Fruit fly (Drosophila melanogaster) whole organism, prepupa: ENCODE results near the gene MME1.

Source experiments
- CG10669 ChIP-seq: fragments of 200-800 bp; sonication (Bioruptor generic); optimal IDR thresholded peaks from 3 replicates; lab custom pipeline; 2018; ENCODE audit warnings: missing biosample characterization, mild to moderate bottlenecking, missing genetic modification characterization, moderate library complexity
- CG11762 ChIP-seq: fragments of 200-800 bp; sonication (Bioruptor generic); optimal IDR thresholded peaks from 3 replicates; lab custom pipeline; 2016; ENCODE audit warnings: missing biosample characterization, missing genetic modification characterization; ENCODE audit not compliant: insufficient read depth
- CG15336 ChIP-seq: fragments of 200-800 bp; sonication (Bioruptor generic); IDR thresholded peaks from 2 replicates; pipeline ENCODE4 v1.3.6; 2022; ENCODE audit warnings: missing biosample characterization, missing genetic modification characterization
- CG1621 ChIP-seq: fragments of 200-800 bp; sonication (Bioruptor generic); optimal IDR thresholded peaks from 3 replicates; lab custom pipeline; 2018; ENCODE audit warnings: missing biosample characterization, mild to moderate bottlenecking, missing genetic modification characterization
- CG16779 ChIP-seq: fragments of 200-800 bp; sonication (Bioruptor generic); optimal IDR thresholded peaks from 3 replicates; lab custom pipeline; 2017; ENCODE audit warnings: missing biosample characterization, mild to moderate bottlenecking, missing genetic modification characterization
- CG3032 ChIP-seq: fragments of 200-800 bp; optimal IDR thresholded peaks from 2 replicates; lab custom pipeline; 2019; ENCODE audit warnings: missing biosample characterization, mild to moderate bottlenecking, missing genetic modification characterization, moderate library complexity
- CG32006 ChIP-seq: fragments of 200-800 bp; sonication (Bioruptor generic); optimal IDR thresholded peaks from 3 replicates; lab custom pipeline; 2017; ENCODE audit warnings: missing biosample characterization, mild to moderate bottlenecking, missing genetic modification characterization
- CG6792 ChIP-seq: fragments of 200-800 bp; sonication (Bioruptor generic); optimal IDR thresholded peaks from 3 replicates; lab custom pipeline; 2016; ENCODE audit warnings: missing biosample characterization, missing genetic modification characterization
- CG6808 ChIP-seq: fragments of 200-800 bp; sonication (Bioruptor generic); optimal IDR thresholded peaks from 3 replicates; lab custom pipeline; 2017; ENCODE audit warnings: missing biosample characterization, missing genetic modification characterization, mild to moderate bottlenecking, moderate library complexity, missing genetic modification reagents
- CG6854 ChIP-seq: fragments of 200-800 bp; sonication (Bioruptor generic); optimal IDR thresholded peaks from 2 replicates; lab custom pipeline; 2017; ENCODE audit warnings: missing biosample characterization, mild to moderate bottlenecking, missing genetic modification characterization
- CG7368 ChIP-seq: fragments of 200-800 bp; sonication (Bioruptor generic); optimal IDR thresholded peaks from 3 replicates; lab custom pipeline; 2016; ENCODE audit warnings: missing biosample characterization, missing genetic modification characterization
- Eip78C ChIP-seq: fragments of 200-800 bp; sonication (Bioruptor generic); peaks from one replicate; lab custom pipeline; 2016; ENCODE audit warnings: missing biosample characterization, missing genetic modification characterization
- Eip93F ChIP-seq: fragments of 200-800 bp; sonication (Bioruptor generic); optimal IDR thresholded peaks from 2 replicates; lab custom pipeline; 2016; ENCODE audit warnings: missing biosample characterization, mild to moderate bottlenecking, missing genetic modification characterization
- Ets96B ChIP-seq: fragments of 200-800 bp; optimal IDR thresholded peaks from 2 replicates; lab custom pipeline; 2019; ENCODE audit warnings: missing biosample characterization, mild to moderate bottlenecking, missing genetic modification characterization, moderate library complexity
- Gug ChIP-seq: fragments of 200-800 bp; sonication (Bioruptor generic); IDR thresholded peaks from 2 replicates; pipeline ENCODE4 v1.3.6; 2022; ENCODE audit warnings: missing biosample characterization, missing genetic modification characterization
- Hr39 ChIP-seq: fragments of 200-800 bp; sonication (Bioruptor generic); optimal IDR thresholded peaks from 2 replicates; lab custom pipeline; 2016; ENCODE audit warnings: missing biosample characterization, missing genetic modification characterization
- OdsH ChIP-seq: fragments of 200-800 bp; sonication (Bioruptor generic); optimal IDR thresholded peaks from 3 replicates; lab custom pipeline; 2016; ENCODE audit warnings: missing biosample characterization, missing genetic modification characterization
- Smox ChIP-seq: fragments of 200-800 bp; sonication (Bioruptor generic); optimal IDR thresholded peaks from 3 replicates; lab custom pipeline; 2016; ENCODE audit warnings: missing biosample characterization, missing genetic modification characterization
- Sox14 ChIP-seq: fragments of 200-800 bp; sonication (Bioruptor generic); optimal IDR thresholded peaks from 3 replicates; lab custom pipeline; 2016; ENCODE audit warnings: missing biosample characterization, missing genetic modification characterization
- achi ChIP-seq: fragments of 200-800 bp; sonication (Bioruptor generic); optimal IDR thresholded peaks from 3 replicates; lab custom pipeline; 2016; ENCODE audit warnings: missing biosample characterization, missing genetic modification characterization
- dsx ChIP-seq: fragments of 200-800 bp; optimal IDR thresholded peaks from 3 replicates; lab custom pipeline; 2019; ENCODE audit warnings: missing biosample characterization, mild to moderate bottlenecking, missing genetic modification characterization, moderate library complexity; ENCODE audit not compliant: poor library complexity, severe bottlenecking
- eg ChIP-seq: fragments of 200-800 bp; sonication (Bioruptor generic); IDR thresholded peaks from 3 replicates; pipeline ENCODE4 v1.3.6; 2022; ENCODE audit warnings: missing biosample characterization, missing genetic modification characterization
- esn ChIP-seq: fragments of 200-800 bp; sonication (Bioruptor generic); optimal IDR thresholded peaks from 2 replicates; lab custom pipeline; 2016; ENCODE audit warnings: missing biosample characterization, mild to moderate bottlenecking, missing genetic modification characterization, moderate library complexity
- fd59A ChIP-seq: fragments of 200-800 bp; sonication (Bioruptor generic); optimal IDR thresholded peaks from 2 replicates; lab custom pipeline; 2017; ENCODE audit warnings: missing biosample characterization, mild to moderate bottlenecking, missing genetic modification characterization, missing genetic modification reagents
- fd85E ChIP-seq: fragments of 200-800 bp; sonication (Bioruptor generic); optimal IDR thresholded peaks from 3 replicates; lab custom pipeline; 2016; ENCODE audit warnings: missing biosample characterization, missing genetic modification characterization
- fkh ChIP-seq: fragments of 200-800 bp; sonication (Bioruptor generic); optimal IDR thresholded peaks from 3 replicates; lab custom pipeline; 2017; ENCODE audit warnings: missing biosample characterization, mild to moderate bottlenecking, missing genetic modification characterization, moderate library complexity
- lz ChIP-seq: fragments of 200-800 bp; sonication (Bioruptor generic); optimal IDR thresholded peaks from 3 replicates; lab custom pipeline; 2016; ENCODE audit warnings: missing biosample characterization, missing genetic modification characterization
- pdm3 ChIP-seq: fragments of 200-800 bp; sonication (Bioruptor generic); optimal IDR thresholded peaks from 3 replicates; lab custom pipeline; 2016; ENCODE audit warnings: missing biosample characterization, missing genetic modification characterization
- spab ChIP-seq: fragments of 200-800 bp; sonication (Bioruptor generic); optimal IDR thresholded peaks from 2 replicates; lab custom pipeline; 2017; ENCODE audit warnings: missing biosample characterization, mild to moderate bottlenecking, missing genetic modification characterization, missing genetic modification reagents
- ss ChIP-seq, 2 experiments: fragments of 200-800 bp; sonication (Bioruptor generic); optimal IDR thresholded peaks; 2 replicates in 1 of 2; 3 replicates in 1 of 2; lab custom pipeline; 2017 to 2018; ENCODE audit warnings: mild to moderate bottlenecking in 2 of 2, missing biosample characterization in 2 of 2, missing genetic modification characterization in 2 of 2, moderate library complexity in 1 of 2
- topi ChIP-seq: fragments of 200-800 bp; sonication (Bioruptor generic); optimal IDR thresholded peaks from 3 replicates; lab custom pipeline; 2016; ENCODE audit warnings: missing biosample characterization, missing genetic modification characterization
- vri ChIP-seq: fragments of 200-800 bp; sonication (Bioruptor generic); optimal IDR thresholded peaks from 3 replicates; lab custom pipeline; 2016; ENCODE audit warnings: missing biosample characterization, mild to moderate bottlenecking, missing genetic modification characterization

MME1 gene

DNA sequence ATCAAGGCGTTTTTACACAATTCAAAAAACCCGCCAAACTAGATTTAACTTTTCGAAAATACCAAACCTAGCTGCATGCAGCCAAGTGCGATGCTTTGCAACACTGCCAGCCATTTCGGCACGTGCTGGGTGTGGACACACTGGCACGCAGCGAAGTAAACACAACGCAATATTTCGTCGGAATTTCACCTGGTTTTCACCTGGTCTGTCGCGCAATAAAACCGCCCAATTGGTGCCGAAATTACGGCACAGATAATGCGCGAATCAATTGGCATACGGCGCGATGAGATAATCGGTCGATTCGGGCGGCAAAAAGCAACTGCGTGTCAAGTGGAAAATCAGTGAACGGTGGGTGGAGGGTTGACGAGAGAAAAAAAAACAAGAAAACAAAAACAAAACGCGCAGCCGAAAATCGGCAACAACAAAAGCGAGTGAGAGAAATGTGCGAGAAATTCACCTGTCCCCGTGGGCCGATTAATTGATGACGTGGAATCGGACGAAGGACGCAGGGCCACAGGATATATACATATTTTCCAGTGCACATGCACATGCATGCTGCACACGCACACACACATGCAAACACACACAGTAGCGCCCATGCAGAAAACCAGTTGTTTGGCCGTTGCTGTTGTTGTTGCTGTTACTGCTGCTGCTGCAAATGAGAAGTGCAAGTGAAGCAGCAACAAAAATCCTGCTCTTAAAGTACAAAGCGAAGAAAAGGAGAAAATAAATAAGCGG lies 29.0 kb downstream of the MME1 start, which contains the start of gene Mnn1 (continued):
- TF ChIP-seq fd85E (GFP tag; lab: Kevin White, UChicago) (no peak), CG10669 (GFP tag; lab: Kevin White, UChicago) (no peak), eg (no peak), dsx (GFP tag; lab: Kevin White, UChicago) (no peak), ss (GFP tag; optimal IDR thresholded peaks at IDR 0.05; lab: Kevin White, UChicago) (no peak), lz (peak; percentile 28), CG6854 (GFP tag; lab: Kevin White, UChicago) (no peak), Smox (GFP tag; lab: Kevin White, UChicago) (no peak), CG15336 (GFP tag; lab: Robert Waterston, UW) (0 out of 2 replicates have a peak, but pooled peaks have one; percentile 10), Gug (GFP tag; lab: Robert Waterston, UW) (no peak), fkh (GFP tag; lab: Kevin White, UChicago) (no peak), Hr39 (GFP tag; lab: Kevin White, UChicago) (no peak)

DNA sequence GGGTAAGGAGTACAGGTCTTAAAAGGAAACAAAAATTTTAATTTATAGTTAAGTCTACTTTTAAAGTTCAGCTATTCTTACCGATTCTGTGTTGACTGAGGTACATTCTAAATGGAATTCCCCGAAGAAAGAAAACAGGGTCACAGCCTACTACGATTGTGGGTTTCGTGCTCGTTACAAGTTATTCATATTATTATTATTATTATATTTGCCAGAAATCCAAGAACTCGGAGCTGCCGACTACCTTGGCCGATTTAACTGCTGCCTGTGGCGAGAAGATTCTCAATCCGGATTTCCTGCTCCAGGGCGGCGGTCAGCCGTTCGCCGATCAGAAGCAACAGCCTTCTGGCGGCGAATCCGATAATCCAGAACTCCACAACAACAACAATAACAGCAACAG lies 33.4 kb downstream of the MME1 start, which contains the start of gene Mst27D:
Gene Mst27D (minus strand): TSS at position 101 of the 400 bp plus-strand sequence.
- TF ChIP-seq Eip78C (GFP tag; lab: Kevin White, UChicago) (no peak), achi (GFP tag; lab: Kevin White, UChicago) (no peak), topi (no peak), CG7368 (GFP tag; lab: Kevin White, UChicago) (no peak), Eip93F (GFP tag; lab: Kevin White, UChicago) (no peak), Sox14 (GFP tag; lab: Kevin White, UChicago) (no peak), pdm3 (GFP tag; lab: Kevin White, UChicago) (no peak), CG6792 (no peak)

DNA sequence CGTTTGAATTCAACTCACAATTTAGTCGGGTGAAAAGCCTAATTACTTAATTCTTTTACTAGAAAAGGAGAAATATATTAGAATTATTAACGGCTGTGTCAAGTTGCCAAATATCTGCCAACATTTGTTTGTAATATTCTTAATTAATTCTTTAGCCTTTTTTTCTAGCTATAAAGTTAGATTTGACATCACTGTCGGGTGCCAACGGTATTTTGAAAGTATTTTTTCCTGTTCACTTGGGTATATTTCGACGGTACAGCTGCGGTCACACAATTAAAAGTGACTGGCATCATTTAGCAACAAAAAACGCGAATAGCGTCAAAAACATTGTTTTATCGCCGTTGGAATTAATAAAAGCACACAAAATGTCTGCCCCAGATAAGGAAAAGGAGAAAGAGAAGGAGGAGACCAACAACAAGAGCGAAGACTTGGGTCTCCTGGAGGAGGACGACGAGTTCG lies 36.4 kb downstream of the MME1 start, which contains the start of gene Sem1:
Gene Sem1 (plus strand): TSS at position 266 of the 459 bp plus-strand sequence.
- no peak for TF ChIP-seq CG11762 (GFP tag; lab: Kevin White, UChicago)
- TF ChIP-seq OdsH (GFP tag; lab: Kevin White, UChicago) = no peak
- no peak for TF ChIP-seq CG32006 (GFP tag; lab: Kevin White, UChicago)
- TF ChIP-seq topi = peak; percentile 24
- TF ChIP-seq CG6808 = peak; percentile 85
- TF ChIP-seq esn (GFP tag; lab: Kevin White, UChicago) = peak; percentile 12
- no peak for TF ChIP-seq lz

DNA sequence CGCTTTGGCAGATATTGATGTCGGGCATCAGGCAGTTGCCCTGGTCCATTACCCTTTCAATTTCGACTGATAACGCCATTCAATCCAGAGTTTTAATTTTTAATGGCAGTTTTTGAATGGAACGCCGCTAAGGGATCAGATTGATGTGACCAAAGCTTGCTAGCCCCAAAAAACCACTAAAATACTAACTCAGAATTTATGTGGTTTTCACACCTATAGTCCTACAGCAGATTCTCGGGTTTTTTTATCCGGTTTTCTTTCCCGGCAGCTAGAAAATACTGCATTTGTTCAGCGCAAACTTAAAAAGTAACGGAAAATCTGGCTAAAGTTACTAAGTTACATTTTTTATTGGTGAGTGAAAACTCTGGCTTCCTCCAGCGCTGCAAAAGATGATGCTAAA lies 38.4 kb downstream of the MME1 start, which contains the start of gene Nuf2:
Gene Nuf2 (minus strand): TSS at position 151 of the 400 bp plus-strand sequence.
- TF ChIP-seq vri (GFP tag; lab: Kevin White, UChicago) = no peak
- TF ChIP-seq CG16779 (tag; lab: Kevin White, UChicago) = no peak
- peak; percentile 12 for TF ChIP-seq dsx (GFP tag; lab: Kevin White, UChicago)
- TF ChIP-seq fkh (GFP tag; lab: Kevin White, UChicago) = no peak
- peak; percentile 98 for TF ChIP-seq CG1621
- TF ChIP-seq CG32006 (GFP tag; lab: Kevin White, UChicago) = no peak
- no peak for TF ChIP-seq spab (GFP tag; lab: Kevin White, UChicago)
- no peak for TF ChIP-seq Sox14 (GFP tag; lab: Kevin White, UChicago)
- TF ChIP-seq fd59A (GFP tag; lab: Kevin White, UChicago) = no peak

DNA sequence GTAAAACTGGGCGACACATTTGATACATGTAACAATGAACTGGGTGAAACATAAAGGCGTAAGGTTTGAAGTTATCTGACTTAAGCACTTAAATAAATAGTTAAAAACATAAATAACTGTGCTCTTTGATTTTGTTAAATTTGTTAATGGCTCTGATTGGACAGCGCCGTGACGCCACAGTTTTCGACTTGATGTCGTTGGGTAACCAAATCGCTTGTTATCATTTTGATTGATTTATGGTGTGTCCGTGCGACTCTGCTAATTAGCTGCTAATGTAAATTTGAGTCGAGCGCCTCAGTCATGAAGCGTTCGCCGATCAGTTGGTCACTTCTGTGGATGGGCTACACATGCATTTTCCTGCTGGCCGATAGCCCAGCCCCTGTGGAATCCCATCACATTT lies 40.4 kb downstream of the MME1 start, which contains the start of gene Ugt307A1:
Gene Ugt307A1 (plus strand): TSS at position 301 of the 400 bp plus-strand sequence.
- TF ChIP-seq esn (GFP tag; lab: Kevin White, UChicago) (no peak), topi (no peak), eg (no peak), CG3032 (tag; lab: Kevin White, UChicago) (no peak), CG32006 (GFP tag; lab: Kevin White, UChicago) (no peak), Ets96B (no peak)
